Worm (Caenorhabditis elegans) whole organism, L1 larva: ENCODE results near the gene zig-2.

Experiments used
- fkh-10 ChIP-seq: sonication (generic microtip); optimal IDR thresholded peaks from 2 replicates; lab custom pipeline; 2017; ENCODE audit warnings: missing biosample characterization, missing genetic modification reagents, missing genetic modification characterization
- hpl-2 ChIP-seq: fragments of 150-350 bp; optimal IDR thresholded peaks from 2 replicates; lab custom pipeline; 2014; ENCODE audit warnings: missing biosample characterization, missing genetic modification reagents, missing genetic modification characterization
- lin-35 ChIP-seq, 2 experiments: fragments of 150-350 bp; optimal IDR thresholded peaks; 2 replicates each; lab custom pipeline; 2014; ENCODE audit warnings: missing biosample characterization in 2 of 2, missing genetic modification characterization in 2 of 2, missing genetic modification reagents in 2 of 2
- lin-39 ChIP-seq: fragments of 150-350 bp; optimal IDR thresholded peaks from 2 replicates; lab custom pipeline; 2014; ENCODE audit warnings: missing biosample characterization, missing genetic modification reagents, missing genetic modification characterization
- rnt-1 ChIP-seq: sonication (generic microtip); optimal IDR thresholded peaks from 2 replicates; lab custom pipeline; 2016; ENCODE audit warnings: mild to moderate bottlenecking, missing genetic modification characterization, moderate library complexity, missing compliant biosample characterization
- unc-130 ChIP-seq: fragments of 150-350 bp; optimal IDR thresholded peaks from 2 replicates; lab custom pipeline; 2017; ENCODE audit warnings: missing biosample characterization, missing genetic modification characterization, inconsistent platforms
- ztf-4 ChIP-seq: fragments of 150-350 bp; optimal IDR thresholded peaks from 2 replicates; lab custom pipeline; 2014; ENCODE audit warnings: missing biosample characterization, missing genetic modification characterization

- TF ChIP-seq ztf-4 (tag; lab: Kevin White, UChicago) (no peak), lin-35 (GFP tag; optimal IDR thresholded peaks at IDR 0.05; lab: Kevin White, UChicago) (no peak), unc-130 (tag; lab: Kevin White, UChicago) (no peak), fkh-10 (no peak), rnt-1 (no peak), hpl-2 (no peak), lin-39 (tag; lab: Kevin White, UChicago) (no peak)
Observed at ce11 chrX:12357127-12357526, 15.9 kb upstream of the zig-2 start, which contains the start of gene nspc-13.
